Fruit fly (Drosophila melanogaster) whole organism, adult: Measurements from ENCODE around the gene CG5225.

Experiments used
- CG11617 ChIP-seq: fragments of 200-800 bp; sonication (Bioruptor generic); optimal IDR thresholded peaks from 2 replicates; lab custom pipeline; 2017; ENCODE audit warnings: mild to moderate bottlenecking, missing biosample characterization, missing genetic modification reagents, missing genetic modification characterization
- CG12768 ChIP-seq: fragments of 200-800 bp; sonication (Bioruptor generic); optimal IDR thresholded peaks from 2 replicates; lab custom pipeline; 2017; ENCODE audit warnings: missing biosample characterization, missing genetic modification characterization, mild to moderate bottlenecking, moderate library complexity, missing genetic modification reagents
- CG1620 ChIP-seq: fragments of 200-800 bp; sonication (Bioruptor generic); optimal IDR thresholded peaks from 2 replicates; lab custom pipeline; 2016; ENCODE audit warnings: missing biosample characterization, missing genetic modification characterization
- CG33017 ChIP-seq: fragments of 200-800 bp; sonication (Bioruptor generic); optimal IDR thresholded peaks from 2 replicates; lab custom pipeline; 2018; ENCODE audit warnings: missing biosample characterization, mild to moderate bottlenecking, missing genetic modification characterization, moderate library complexity
- CG5204 ChIP-seq: fragments of 200-800 bp; sonication (Bioruptor generic); optimal IDR thresholded peaks from 2 replicates; lab custom pipeline; 2016; ENCODE audit warnings: missing biosample characterization, missing genetic modification characterization
- CG7045 ChIP-seq: fragments of 200-800 bp; sonication (Bioruptor generic); optimal IDR thresholded peaks from 2 replicates; lab custom pipeline; 2017; ENCODE audit warnings: missing biosample characterization, mild to moderate bottlenecking, missing genetic modification characterization
- CG7101 ChIP-seq: fragments of 200-800 bp; sonication (Bioruptor generic); optimal IDR thresholded peaks from 2 replicates; lab custom pipeline; 2018; ENCODE audit warnings: missing biosample characterization, mild to moderate bottlenecking, missing genetic modification characterization, moderate library complexity
- Hr96 ChIP-seq: fragments of 200-800 bp; sonication (Bioruptor generic); optimal IDR thresholded peaks from 2 replicates; lab custom pipeline; 2016; ENCODE audit warnings: missing biosample characterization, missing genetic modification characterization
- kay ChIP-seq: fragments of 200-800 bp; sonication (Bioruptor generic); peaks from one replicate; lab custom pipeline; 2016; ENCODE audit warnings: missing biosample characterization, missing genetic modification characterization, borderline replicate concordance
- pad ChIP-seq: fragments of 200-800 bp; sonication (Bioruptor generic); optimal IDR thresholded peaks from 3 replicates; lab custom pipeline; 2017; ENCODE audit warnings: missing biosample characterization, missing genetic modification characterization, mild to moderate bottlenecking, moderate library complexity, missing genetic modification reagents
- toe ChIP-seq: fragments of 200-800 bp; sonication (Bioruptor generic); optimal IDR thresholded peaks from 2 replicates; lab custom pipeline; 2016; ENCODE audit warnings: missing biosample characterization, missing genetic modification characterization

dm6 chr3R:16986181-16987074, 42.1 kb upstream of the CG5225 start:
- TF ChIP-seq CG33017 (tag; lab: Kevin White, UChicago) (peak; percentile 96), kay (GFP tag; lab: Kevin White, UChicago) (peak; percentile 87), Hr96 (GFP tag; lab: Kevin White, UChicago) (peak; percentile 98), CG11617 (peak; percentile 94), CG12768 (GFP tag; lab: Kevin White, UChicago) (peak; percentile 94), CG1620 (peak; percentile 89), CG7045 (GFP tag; lab: Kevin White, UChicago) (peak; percentile 98), pad (GFP tag; lab: Kevin White, UChicago) (peak; percentile 88), toe (GFP tag; lab: Kevin White, UChicago) (peak; percentile 94), CG7101 (tag; lab: Kevin White, UChicago) (peak; percentile 95), CG5204 (GFP tag; lab: Kevin White, UChicago) (peak; percentile 97)
